Worm (Caenorhabditis elegans) whole organism, young adult: ENCODE measurements around the gene Y54E2A.9.

ENCODE experiments used
- attf-5 ChIP-seq: fragments of 200-800 bp; sonication (Bioruptor generic); optimal IDR thresholded peaks from 2 replicates; lab custom pipeline; 2018; ENCODE audit warnings: mild to moderate bottlenecking, missing genetic modification characterization, missing compliant biosample characterization
- attf-6 ChIP-seq: fragments of 200-800 bp; sonication (Bioruptor generic); IDR thresholded peaks from 2 replicates; pipeline ENCODE4 v1.3.6; 2022; ENCODE audit warnings: missing genetic modification reagents, missing genetic modification characterization, missing compliant biosample characterization
- pha-4 ChIP-seq: fragments of 150-350 bp; sonication (generic microtip); optimal IDR thresholded peaks from 2 replicates; lab custom pipeline; 2014; ENCODE audit warnings: missing biosample characterization, missing genetic modification reagents, missing genetic modification characterization
- snpc-1.1 ChIP-seq: sonication (generic microtip); optimal IDR thresholded peaks from 2 replicates; lab custom pipeline; 2017; ENCODE audit warnings: missing genetic modification characterization, mild to moderate bottlenecking, missing compliant biosample characterization, antibody characterized with exemption, moderate library complexity, missing genotype, missing genetic modification reagents; ENCODE audit not compliant: insufficient read depth
- snpc-3.4 ChIP-seq: sonication (generic microtip); optimal IDR thresholded peaks from 2 replicates; lab custom pipeline; 2017; ENCODE audit warnings: missing genetic modification characterization, mild to moderate bottlenecking, missing compliant biosample characterization, antibody characterized with exemption, moderate library complexity, missing genotype, missing genetic modification reagents
- somi-1 ChIP-seq: fragments of 200-800 bp; sonication (Bioruptor generic); optimal IDR thresholded peaks from 2 replicates; lab custom pipeline; 2018; ENCODE audit warnings: mild to moderate bottlenecking, missing genetic modification characterization, missing compliant biosample characterization
- ztf-25 ChIP-seq: fragments of 200-800 bp; sonication (Bioruptor generic); IDR thresholded peaks from 2 replicates; pipeline ENCODE4 v1.3.6; 2022; ENCODE audit warnings: missing genetic modification reagents, missing genetic modification characterization, missing compliant biosample characterization
- ztf-6 ChIP-seq: fragments of 200-800 bp; sonication (Bioruptor generic); IDR thresholded peaks from 2 replicates; pipeline ENCODE4 v1.3.6; 2022; ENCODE audit warnings: missing genetic modification reagents, missing genetic modification characterization, missing compliant biosample characterization

ce11 chrII:14768804-14769203 lies 17.0 kb downstream of the Y54E2A.9 start:
- TF ChIP-seq ztf-25 (no peak), attf-6 (GFP tag; lab: Robert Waterston, UW) (no peak), snpc-1.1 (tag; lab: Kevin White, UChicago) (no peak), snpc-3.4 (tag; lab: Kevin White, UChicago) (no peak), ztf-6 (GFP tag; lab: Robert Waterston, UW) (no peak), pha-4 (tag; lab: Kevin White, UChicago) (no peak), attf-5 (GFP tag; lab: Kevin White, UChicago) (no peak), somi-1 (no peak)
